Fruit fly (Drosophila melanogaster): ENCODE results near the gene CG4440.

DNA sequence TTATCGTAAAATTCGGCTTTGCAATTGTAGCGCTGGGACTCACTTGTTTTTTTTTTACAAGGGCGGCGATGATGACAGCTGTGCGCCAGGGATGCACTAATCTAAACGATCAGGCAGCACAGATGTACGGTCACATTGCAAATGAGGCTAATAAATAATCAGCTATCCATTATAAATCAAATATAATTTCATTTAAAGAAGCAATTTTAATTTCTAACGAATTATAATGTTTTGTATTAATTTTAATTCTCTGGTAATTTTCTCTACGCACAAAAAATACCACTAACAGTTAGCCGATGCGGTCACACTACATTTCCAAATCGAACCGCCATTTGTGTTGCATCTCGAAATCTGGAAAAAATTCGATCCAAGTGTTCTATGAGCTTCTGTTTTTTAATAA lies 19.1 kb upstream of the CG4440 start, which contains the start of the genes cni and fzy:
- TF ChIP-seq CG9437 (GFP tag; optimal IDR thresholded peaks at IDR 0.05) = no peak
- TF ChIP-seq HHEX (GFP tag; optimal IDR thresholded peaks at IDR 0.05) = no peak
- no peak for TF ChIP-seq gcm2 (GFP tag; optimal IDR thresholded peaks at IDR 0.05)
- no peak for TF ChIP-seq CHES-1-like (GFP tag; optimal IDR thresholded peaks at IDR 0.05)
- no peak for TF ChIP-seq jing (GFP tag; optimal IDR thresholded peaks at IDR 0.05)
- TF ChIP-seq Doc2 (GFP tag; IDR thresholded peaks at IDR 0.05) = no peak
- no peak for TF ChIP-seq CG2875 (GFP tag; optimal IDR thresholded peaks at IDR 0.05)
